Worm (Caenorhabditis elegans) whole organism, L1 larva: ENCODE data around the gene F10A3.12.

Experiments used
- ceh-82 ChIP-seq, 3 experiments: fragments of 150-350 bp in 1 of 3; sonication (generic microtip) in 2 of 3; optimal IDR thresholded peaks; 2 replicates each; lab custom pipeline; 2014 to 2017; ENCODE audit warnings: missing biosample characterization in 3 of 3, missing genetic modification characterization in 3 of 3
- elt-3 ChIP-seq, 6 experiments: fragments of 150-350 bp in 1 of 6; sonication (generic microtip); optimal IDR thresholded peaks; 2 replicates each; lab custom pipeline; 2017 to 2018; ENCODE audit warnings: missing biosample characterization in 6 of 6, missing genetic modification characterization in 6 of 6, inconsistent platforms in 1 of 6
- lin-14 ChIP-seq: fragments of 200-800 bp; sonication (Bioruptor generic); optimal IDR thresholded peaks from 2 replicates; lab custom pipeline; 2018; ENCODE audit warnings: mild to moderate bottlenecking, missing genetic modification characterization, moderate library complexity, missing compliant biosample characterization
- lir-3 ChIP-seq: sonication (generic microtip); optimal IDR thresholded peaks from 2 replicates; lab custom pipeline; 2016; ENCODE audit warnings: mild to moderate bottlenecking, missing genetic modification characterization, moderate library complexity, missing compliant biosample characterization; ENCODE audit not compliant: poor library complexity
- lsy-2 ChIP-seq, 2 experiments: fragments of 150-350 bp; optimal IDR thresholded peaks; 2 replicates each; lab custom pipeline; 2014; ENCODE audit warnings: missing biosample characterization in 2 of 2, missing genetic modification characterization in 2 of 2
- nhr-47 ChIP-seq: sonication (generic microtip); optimal IDR thresholded peaks from 2 replicates; lab custom pipeline; 2016; ENCODE audit warnings: mild to moderate bottlenecking, missing genetic modification characterization, moderate library complexity, missing compliant biosample characterization
- nhr-77 ChIP-seq: fragments of 150-350 bp; optimal IDR thresholded peaks from 2 replicates; lab custom pipeline; 2014; ENCODE audit warnings: missing biosample characterization, missing genetic modification characterization
- unc-62 ChIP-seq: fragments of 150-350 bp; optimal IDR thresholded peaks from 2 replicates; lab custom pipeline; 2014; ENCODE audit warnings: missing biosample characterization, missing genetic modification reagents, missing genetic modification characterization
- unc-98 ChIP-seq: fragments of 200-800 bp; sonication (Bioruptor generic); IDR thresholded peaks from 2 replicates; pipeline ENCODE4 v1.3.6; 2022; ENCODE audit warnings: missing genetic modification characterization, missing compliant biosample characterization

ce11 chrV:16120922-16121321 lies 42.9 kb upstream of the F10A3.12 start, which contains the start of gene skr-3:
- TF ChIP-seq lir-3 (tag; lab: Kevin White, UChicago) (no peak), elt-3 (tag; optimal IDR thresholded peaks at IDR 0.05; lab: Kevin White, UChicago) (no peak), ceh-82 (tag; optimal IDR thresholded peaks at IDR 0.05; lab: Kevin White, UChicago) (no peak), nhr-77 (no peak), lin-14 (GFP tag; lab: Kevin White, UChicago) (no peak), unc-62 (no peak), lsy-2 (tag; optimal IDR thresholded peaks at IDR 0.05; lab: Kevin White, UChicago) (no peak), unc-98 (no peak), nhr-47 (tag; lab: Kevin White, UChicago) (no peak)
